Fruit fly (Drosophila melanogaster) whole organism, prepupa: ENCODE measurements around the gene Jupiter.

ENCODE experiments used
- Blimp-1 ChIP-seq: fragments of 200-800 bp; sonication (Bioruptor generic); optimal IDR thresholded peaks from 3 replicates; lab custom pipeline; 2017; ENCODE audit warnings: missing biosample characterization, missing genetic modification characterization, mild to moderate bottlenecking, moderate library complexity, missing genetic modification reagents
- CG10631 ChIP-seq: fragments of 200-800 bp; sonication (Bioruptor generic); optimal IDR thresholded peaks from 2 replicates; lab custom pipeline; 2016; ENCODE audit warnings: missing biosample characterization, missing genetic modification characterization
- CG10669 ChIP-seq: fragments of 200-800 bp; sonication (Bioruptor generic); optimal IDR thresholded peaks from 3 replicates; lab custom pipeline; 2018; ENCODE audit warnings: missing biosample characterization, mild to moderate bottlenecking, missing genetic modification characterization, moderate library complexity
- CG11294 ChIP-seq: fragments of 200-800 bp; sonication (Bioruptor generic); IDR thresholded peaks from 2 replicates; pipeline ENCODE4 v1.3.6; 2022; ENCODE audit warnings: missing biosample characterization, missing genetic modification characterization
- CG11762 ChIP-seq: fragments of 200-800 bp; sonication (Bioruptor generic); optimal IDR thresholded peaks from 3 replicates; lab custom pipeline; 2016; ENCODE audit warnings: missing biosample characterization, missing genetic modification characterization; ENCODE audit not compliant: insufficient read depth
- CG15336 ChIP-seq: fragments of 200-800 bp; sonication (Bioruptor generic); IDR thresholded peaks from 2 replicates; pipeline ENCODE4 v1.3.6; 2022; ENCODE audit warnings: missing biosample characterization, missing genetic modification characterization
- CG1621 ChIP-seq: fragments of 200-800 bp; sonication (Bioruptor generic); optimal IDR thresholded peaks from 3 replicates; lab custom pipeline; 2018; ENCODE audit warnings: missing biosample characterization, mild to moderate bottlenecking, missing genetic modification characterization
- CG31627 ChIP-seq: fragments of 200-800 bp; sonication (Bioruptor generic); optimal IDR thresholded peaks from 3 replicates; lab custom pipeline; 2016; ENCODE audit warnings: missing biosample characterization, missing genetic modification characterization
- CG34406 ChIP-seq: fragments of 200-800 bp; sonication (Bioruptor generic); optimal IDR thresholded peaks from 3 replicates; lab custom pipeline; 2016; ENCODE audit warnings: missing biosample characterization, missing genetic modification characterization
- CG3919 ChIP-seq: fragments of 200-800 bp; sonication (Bioruptor generic); optimal IDR thresholded peaks from 3 replicates; lab custom pipeline; 2016; ENCODE audit warnings: missing biosample characterization, missing genetic modification characterization
- CG4318 ChIP-seq: fragments of 200-800 bp; sonication (Bioruptor generic); optimal IDR thresholded peaks from 3 replicates; lab custom pipeline; 2017; ENCODE audit warnings: missing biosample characterization, mild to moderate bottlenecking, missing genetic modification characterization
- CG6163 ChIP-seq: fragments of 200-800 bp; sonication (Bioruptor generic); IDR thresholded peaks from 3 replicates; pipeline ENCODE4 v1.3.6; 2022; ENCODE audit warnings: missing biosample characterization, missing genetic modification characterization
- CG6276 ChIP-seq: fragments of 200-800 bp; sonication (Bioruptor generic); optimal IDR thresholded peaks from 2 replicates; lab custom pipeline; 2017; ENCODE audit warnings: missing biosample characterization, mild to moderate bottlenecking, missing genetic modification characterization
- CG6792 ChIP-seq: fragments of 200-800 bp; sonication (Bioruptor generic); optimal IDR thresholded peaks from 3 replicates; lab custom pipeline; 2016; ENCODE audit warnings: missing biosample characterization, missing genetic modification characterization
- CG6808 ChIP-seq: fragments of 200-800 bp; sonication (Bioruptor generic); optimal IDR thresholded peaks from 3 replicates; lab custom pipeline; 2017; ENCODE audit warnings: missing biosample characterization, missing genetic modification characterization, mild to moderate bottlenecking, moderate library complexity, missing genetic modification reagents
- CG6854 ChIP-seq: fragments of 200-800 bp; sonication (Bioruptor generic); optimal IDR thresholded peaks from 2 replicates; lab custom pipeline; 2017; ENCODE audit warnings: missing biosample characterization, mild to moderate bottlenecking, missing genetic modification characterization
- CG8119 ChIP-seq: fragments of 200-800 bp; sonication (Bioruptor generic); IDR thresholded peaks from 3 replicates; pipeline ENCODE4 v1.3.6; 2022; ENCODE audit warnings: missing biosample characterization, missing genetic modification characterization
- CG8319 ChIP-seq: fragments of 200-800 bp; sonication (Bioruptor generic); optimal IDR thresholded peaks from 3 replicates; lab custom pipeline; 2016; ENCODE audit warnings: missing biosample characterization, missing genetic modification characterization
- CG8632 ChIP-seq: fragments of 200-800 bp; sonication (Bioruptor generic); optimal IDR thresholded peaks from 3 replicates; lab custom pipeline; 2016; ENCODE audit warnings: missing biosample characterization, missing genetic modification characterization
- CG9139 ChIP-seq: fragments of 200-800 bp; sonication (Bioruptor generic); optimal IDR thresholded peaks from 3 replicates; lab custom pipeline; 2017; ENCODE audit warnings: missing biosample characterization, mild to moderate bottlenecking, missing genetic modification characterization
- Eip75B ChIP-seq: fragments of 200-800 bp; sonication (Bioruptor generic); optimal IDR thresholded peaks from 3 replicates; lab custom pipeline; 2016; ENCODE audit warnings: missing biosample characterization, missing genetic modification characterization
- Eip78C ChIP-seq: fragments of 200-800 bp; sonication (Bioruptor generic); peaks from one replicate; lab custom pipeline; 2016; ENCODE audit warnings: missing biosample characterization, missing genetic modification characterization
- Eip93F ChIP-seq: fragments of 200-800 bp; sonication (Bioruptor generic); optimal IDR thresholded peaks from 2 replicates; lab custom pipeline; 2016; ENCODE audit warnings: missing biosample characterization, mild to moderate bottlenecking, missing genetic modification characterization
- Ets21C ChIP-seq: fragments of 200-800 bp; sonication (Bioruptor generic); optimal IDR thresholded peaks from 3 replicates; lab custom pipeline; 2016; ENCODE audit warnings: missing biosample characterization, missing genetic modification characterization
- Gug ChIP-seq: fragments of 200-800 bp; sonication (Bioruptor generic); IDR thresholded peaks from 2 replicates; pipeline ENCODE4 v1.3.6; 2022; ENCODE audit warnings: missing biosample characterization, missing genetic modification characterization
- Hr38 ChIP-seq: sonication (Bioruptor generic); optimal IDR thresholded peaks from 2 replicates; lab custom pipeline; 2016; ENCODE audit warnings: missing biosample characterization, missing genetic modification characterization
- Hr39 ChIP-seq: fragments of 200-800 bp; sonication (Bioruptor generic); optimal IDR thresholded peaks from 2 replicates; lab custom pipeline; 2016; ENCODE audit warnings: missing biosample characterization, missing genetic modification characterization
- Lpt ChIP-seq: fragments of 200-800 bp; sonication (Bioruptor generic); optimal IDR thresholded peaks from 3 replicates; lab custom pipeline; 2016; ENCODE audit warnings: missing biosample characterization, missing genetic modification characterization
- Met ChIP-seq: fragments of 200-800 bp; sonication (Bioruptor generic); optimal IDR thresholded peaks from 3 replicates; lab custom pipeline; 2016; ENCODE audit warnings: missing biosample characterization, missing genetic modification characterization
- OdsH ChIP-seq: fragments of 200-800 bp; sonication (Bioruptor generic); optimal IDR thresholded peaks from 3 replicates; lab custom pipeline; 2016; ENCODE audit warnings: missing biosample characterization, missing genetic modification characterization
- Smox ChIP-seq: fragments of 200-800 bp; sonication (Bioruptor generic); optimal IDR thresholded peaks from 3 replicates; lab custom pipeline; 2016; ENCODE audit warnings: missing biosample characterization, missing genetic modification characterization
- Sox102F ChIP-seq: fragments of 200-800 bp; sonication (Bioruptor generic); optimal IDR thresholded peaks from 2 replicates; lab custom pipeline; 2016; ENCODE audit warnings: missing biosample characterization, mild to moderate bottlenecking, missing genetic modification characterization
- Sox15 ChIP-seq: fragments of 200-800 bp; sonication (Bioruptor generic); optimal IDR thresholded peaks from 3 replicates; lab custom pipeline; 2016; ENCODE audit warnings: missing biosample characterization, missing genetic modification characterization
- achi ChIP-seq: fragments of 200-800 bp; sonication (Bioruptor generic); optimal IDR thresholded peaks from 3 replicates; lab custom pipeline; 2016; ENCODE audit warnings: missing biosample characterization, missing genetic modification characterization
- dac ChIP-seq: fragments of 200-800 bp; sonication (Bioruptor generic); optimal IDR thresholded peaks from 2 replicates; lab custom pipeline; 2017; ENCODE audit warnings: missing biosample characterization, mild to moderate bottlenecking, missing genetic modification characterization
- dsx ChIP-seq: fragments of 200-800 bp; optimal IDR thresholded peaks from 3 replicates; lab custom pipeline; 2019; ENCODE audit warnings: missing biosample characterization, mild to moderate bottlenecking, missing genetic modification characterization, moderate library complexity; ENCODE audit not compliant: poor library complexity, severe bottlenecking
- eg ChIP-seq: fragments of 200-800 bp; sonication (Bioruptor generic); IDR thresholded peaks from 3 replicates; pipeline ENCODE4 v1.3.6; 2022; ENCODE audit warnings: missing biosample characterization, missing genetic modification characterization
- fd59A ChIP-seq: fragments of 200-800 bp; sonication (Bioruptor generic); optimal IDR thresholded peaks from 2 replicates; lab custom pipeline; 2017; ENCODE audit warnings: missing biosample characterization, mild to moderate bottlenecking, missing genetic modification characterization, missing genetic modification reagents
- fd85E ChIP-seq: fragments of 200-800 bp; sonication (Bioruptor generic); optimal IDR thresholded peaks from 3 replicates; lab custom pipeline; 2016; ENCODE audit warnings: missing biosample characterization, missing genetic modification characterization
- fkh ChIP-seq: fragments of 200-800 bp; sonication (Bioruptor generic); optimal IDR thresholded peaks from 3 replicates; lab custom pipeline; 2017; ENCODE audit warnings: missing biosample characterization, mild to moderate bottlenecking, missing genetic modification characterization, moderate library complexity
- lz ChIP-seq: fragments of 200-800 bp; sonication (Bioruptor generic); optimal IDR thresholded peaks from 3 replicates; lab custom pipeline; 2016; ENCODE audit warnings: missing biosample characterization, missing genetic modification characterization
- spab ChIP-seq: fragments of 200-800 bp; sonication (Bioruptor generic); optimal IDR thresholded peaks from 2 replicates; lab custom pipeline; 2017; ENCODE audit warnings: missing biosample characterization, mild to moderate bottlenecking, missing genetic modification characterization, missing genetic modification reagents
- ss ChIP-seq, 2 experiments: fragments of 200-800 bp; sonication (Bioruptor generic); optimal IDR thresholded peaks; 2 replicates in 1 of 2; 3 replicates in 1 of 2; lab custom pipeline; 2017 to 2018; ENCODE audit warnings: mild to moderate bottlenecking in 2 of 2, missing biosample characterization in 2 of 2, missing genetic modification characterization in 2 of 2, moderate library complexity in 1 of 2
- svp ChIP-seq: fragments of 200-800 bp; sonication (Bioruptor generic); peaks from one replicate; lab custom pipeline; 2016; ENCODE audit warnings: missing biosample characterization, missing genetic modification characterization
- vri ChIP-seq: fragments of 200-800 bp; sonication (Bioruptor generic); optimal IDR thresholded peaks from 3 replicates; lab custom pipeline; 2016; ENCODE audit warnings: missing biosample characterization, mild to moderate bottlenecking, missing genetic modification characterization

Jupiter gene

dm6 chr3R:11564792-11565402 lies 54.8 kb downstream of the Jupiter start:
- TF ChIP-seq svp (GFP tag; lab: Kevin White, UChicago) (peak; percentile 96), Sox102F (peak; percentile 0), CG6808 (no peak), vri (peak; percentile 32), Lpt (GFP tag; lab: Kevin White, UChicago) (no peak), Eip93F (peak; percentile 12), Eip78C (GFP tag; lab: Kevin White, UChicago) (peak; percentile 18)

- TF ChIP-seq fkh (GFP tag; lab: Kevin White, UChicago) (no peak), CG10631 (GFP tag; lab: Kevin White, UChicago) (no peak), Hr38 (GFP tag; lab: Kevin White, UChicago) (no peak)
Observed at dm6 chr3R:11563147-11563546, 56.6 kb downstream of the Jupiter start.

dm6 chr3R:11562326-11563109 lies 57.2 kb downstream of the Jupiter start:
- TF ChIP-seq dac (GFP tag; lab: Kevin White, UChicago) (peak; percentile 74), CG15336 (GFP tag; lab: Robert Waterston, UW) (peak; percentile 87), CG1621 (tag; lab: Kevin White, UChicago) (peak; percentile 90), CG6854 (peak; percentile 91), CG6276 (peak; percentile 90), CG4318 (GFP tag; lab: Kevin White, UChicago) (peak; percentile 87), CG6163 (GFP tag; lab: Robert Waterston, UW) (peak; percentile 98), Gug (GFP tag; lab: Robert Waterston, UW) (peak; percentile 92), Lpt (GFP tag; lab: Kevin White, UChicago) (peak; percentile 95), Blimp-1 (GFP tag; lab: Kevin White, UChicago) (peak; percentile 96), fkh (GFP tag; lab: Kevin White, UChicago) (peak; percentile 95), spab (GFP tag; lab: Kevin White, UChicago) (peak; percentile 92), lz (peak; percentile 95), OdsH (GFP tag; lab: Kevin White, UChicago) (peak; percentile 94), ss (GFP tag; optimal IDR thresholded peaks at IDR 0.05; lab: Kevin White, UChicago) (peak; percentile 91 to 94), CG10669 (GFP tag; lab: Kevin White, UChicago) (peak; percentile 94), eg (peak; percentile 97), CG9139 (GFP tag; lab: Kevin White, UChicago) (peak; percentile 83), svp (GFP tag; lab: Kevin White, UChicago) (peak; percentile 99), achi (GFP tag; lab: Kevin White, UChicago) (peak; percentile 90), CG34406 (GFP tag; lab: Kevin White, UChicago) (peak; percentile 92), dsx (GFP tag; lab: Kevin White, UChicago) (peak; percentile 94), Ets21C (GFP tag; lab: Kevin White, UChicago) (peak; percentile 92), CG3919 (peak; percentile 97), Eip75B (GFP tag; lab: Kevin White, UChicago) (peak; percentile 98), Sox15 (GFP tag; lab: Kevin White, UChicago) (peak; percentile 89), Met (GFP tag; lab: Kevin White, UChicago) (peak; percentile 96), CG8632 (peak; percentile 90), CG8119 (GFP tag; lab: Robert Waterston, UW) (peak; percentile 87), Hr39 (GFP tag; lab: Kevin White, UChicago) (peak; percentile 95), CG31627 (GFP tag; lab: Kevin White, UChicago) (peak; percentile 96), fd85E (GFP tag; lab: Kevin White, UChicago) (peak; percentile 95), CG11294 (peak; percentile 95), CG6792 (GFP tag; lab: Kevin White, UChicago) (peak; percentile 93), CG6808 (peak; percentile 96), CG8319 (GFP tag; lab: Kevin White, UChicago) (peak; percentile 95), fd59A (GFP tag; lab: Kevin White, UChicago) (peak; percentile 83), CG11762 (GFP tag; lab: Kevin White, UChicago) (peak; percentile 98), Smox (GFP tag; lab: Kevin White, UChicago) (peak; percentile 95)
